Worm (Caenorhabditis elegans): Measurements from ENCODE around the gene F58E2.4.
"Not testable (repeated sequence)": the region's sequence is repeated elsewhere in the genome, so short reads cannot be mapped to it uniquely, and the experiment has no call there.

DNA sequence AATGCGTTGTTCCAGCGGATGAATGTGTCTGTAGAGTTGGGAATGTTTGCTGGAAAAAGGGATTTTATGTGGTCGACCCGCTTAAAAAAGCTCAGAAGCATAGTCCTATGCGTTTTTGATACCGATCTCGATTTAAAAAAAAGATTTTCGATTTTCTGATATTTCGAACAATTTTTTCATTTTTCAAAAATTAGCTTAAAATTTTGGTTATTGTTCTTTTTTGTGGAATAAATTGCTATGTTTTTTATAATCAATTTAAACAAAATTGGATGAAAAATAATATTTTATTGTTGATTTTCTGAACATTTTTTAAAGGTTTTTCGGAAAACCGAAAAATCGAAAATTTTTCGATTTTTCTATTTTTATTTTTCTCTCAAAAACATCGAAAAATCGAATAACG is 29.8 kb upstream of the F58E2.4 start, which contains the start of gene C04C3.7:
- not testable (repeated sequence) for TF ChIP-seq tbx-8 (GFP tag; optimal IDR thresholded peaks at IDR 0.05); elt-3 (tag; optimal IDR thresholded peaks at IDR 0.05); blmp-1 (tag; optimal IDR thresholded peaks at IDR 0.05); ces-1 (GFP tag; optimal IDR thresholded peaks at IDR 0.05); lsy-2 (tag; optimal IDR thresholded peaks at IDR 0.05); snpc-4 (tag; optimal IDR thresholded peaks at IDR 0.05); ztf-11 (tag; optimal IDR thresholded peaks at IDR 0.05); nhr-237 (tag; optimal IDR thresholded peaks at IDR 0.05); sem-2 (GFP tag; optimal IDR thresholded peaks at IDR 0.05); nhr-76 (tag; optimal IDR thresholded peaks at IDR 0.05); unc-39 (tag; optimal IDR thresholded peaks at IDR 0.05); bed-3 (GFP tag; optimal IDR thresholded peaks at IDR 0.05); nhr-28 (tag; optimal IDR thresholded peaks at IDR 0.05)

Data from whole organism, mixed stage, embryonic.